Fruit fly (Drosophila melanogaster) Kc167 (cell line): ENCODE data around the gene zuc.
"Not testable (repeated sequence)": the region's sequence is repeated elsewhere in the genome, so short reads cannot be mapped to it uniquely, and the experiment has no call there.

Source experiments
- Myc ChIP-seq: fragments of >200 bp; optimal IDR thresholded peaks from 2 replicates; lab custom pipeline; 2017; ENCODE audit warnings: missing external identifiers
- h ChIP-seq: fragments of >200 bp; optimal IDR thresholded peaks from 3 replicates; lab custom pipeline; 2018; ENCODE audit warnings: missing external identifiers
- insv ChIP-seq: fragments of >200 bp; optimal IDR thresholded peaks from 3 replicates; lab custom pipeline; 2018; ENCODE audit warnings: missing external identifiers
- psq ChIP-seq: fragments of >200 bp; optimal IDR thresholded peaks from 2 replicates; lab custom pipeline; 2017; ENCODE audit warnings: missing external identifiers
- ttk ChIP-seq: sonication (Bioruptor generic); optimal IDR thresholded peaks from 2 replicates; lab custom pipeline; 2017; ENCODE audit warnings: missing external identifiers

dm6 chr2L:11996509-11996908, 6.8 kb upstream of the zuc start, which contains the start of gene Ada1-1:
- not testable (repeated sequence) for TF ChIP-seq psq, h, insv, Myc, ttk (lab: Kevin White, UChicago)
